Worm (Caenorhabditis elegans) whole organism, L2 larva: ENCODE measurements around the gene F25E5.8.

ENCODE experiments used
- aly-2 ChIP-seq: fragments of 150-350 bp; optimal IDR thresholded peaks from 2 replicates; lab custom pipeline; 2014; ENCODE audit warnings: missing biosample characterization, missing genetic modification characterization
- ama-1 ChIP-seq: fragments of 150-350 bp; optimal IDR thresholded peaks from 2 replicates; lab custom pipeline; 2018; ENCODE audit warnings: inconsistent platforms
- fos-1 ChIP-seq: fragments of 150-350 bp; optimal IDR thresholded peaks from 2 replicates; lab custom pipeline; 2014; ENCODE audit warnings: missing biosample characterization, missing genetic modification characterization
- lin-13 ChIP-seq: fragments of 150-350 bp; optimal IDR thresholded peaks from 2 replicates; lab custom pipeline; 2014; ENCODE audit warnings: missing biosample characterization, missing genetic modification reagents, missing genetic modification characterization
- mdl-1 ChIP-seq, 2 experiments: fragments of 150-350 bp in 1 of 2; sonication (generic microtip) in 1 of 2; optimal IDR thresholded peaks; 2 replicates each; lab custom pipeline; 2017; ENCODE audit warnings: missing biosample characterization in 2 of 2, missing genetic modification characterization in 2 of 2
- nhr-11 ChIP-seq: fragments of 150-350 bp; optimal IDR thresholded peaks from 2 replicates; lab custom pipeline; 2014; ENCODE audit warnings: missing biosample characterization, missing genetic modification characterization
- ztf-1 ChIP-seq: fragments of 200-800 bp; sonication (Bioruptor generic); conservative IDR thresholded peaks from 2 replicates; pipeline ENCODE4 v1.3.6; 2022; ENCODE audit warnings: missing genetic modification characterization, missing compliant biosample characterization

- TF ChIP-seq nhr-11 (no peak), mdl-1 (tag; optimal IDR thresholded peaks at IDR 0.05; lab: Kevin White, UChicago) (no peak), ztf-1 (GFP tag; lab: Robert Waterston, UW) (no peak), ama-1 (lab: Kevin White, UChicago) (no peak), lin-13 (no peak), fos-1 (no peak), aly-2 (tag; lab: Kevin White, UChicago) (no peak)
Observed at ce11 chrV:7408520-7408919, 27.2 kb upstream of the F25E5.8 start, which contains the start of gene srt-6.
